Fruit fly (Drosophila melanogaster) whole organism, embryonic: ENCODE data around the gene iav.

ENCODE experiments used
- Ada2b ChIP-seq: fragments of 200-800 bp; sonication (Bioruptor generic); IDR thresholded peaks from 2 replicates; pipeline ENCODE4 v1.3.6; 2022; ENCODE audit warnings: missing biosample characterization, missing genetic modification characterization
- BtbVII ChIP-seq: fragments of 200-800 bp; sonication (Bioruptor generic); optimal IDR thresholded peaks from 3 replicates; lab custom pipeline; 2017; ENCODE audit warnings: missing biosample characterization, mild to moderate bottlenecking, missing genetic modification characterization
- C15 ChIP-seq: fragments of 200-800 bp; sonication (Bioruptor generic); IDR thresholded peaks from 3 replicates; pipeline ENCODE4 v1.3.6; 2022; ENCODE audit warnings: missing biosample characterization, missing genetic modification characterization
- CG1024 ChIP-seq: fragments of 200-800 bp; sonication (Bioruptor generic); IDR thresholded peaks from 2 replicates; pipeline ENCODE4 v1.3.6; 2022; ENCODE audit warnings: missing biosample characterization, missing genetic modification characterization
- CG11456 ChIP-seq: fragments of 200-800 bp; sonication (Bioruptor generic); IDR thresholded peaks from 3 replicates; pipeline ENCODE4 v1.3.6; 2022; ENCODE audit warnings: missing biosample characterization, missing genetic modification characterization
- CG11696 ChIP-seq: fragments of 200-800 bp; sonication (Bioruptor generic); IDR thresholded peaks from 2 replicates; pipeline ENCODE4 v1.3.6; 2022; ENCODE audit warnings: missing biosample characterization, missing genetic modification characterization
- CG13624 ChIP-seq: fragments of 200-800 bp; sonication (Bioruptor generic); optimal IDR thresholded peaks from 2 replicates; lab custom pipeline; 2016; ENCODE audit warnings: missing biosample characterization, missing genetic modification characterization
- CG14050 ChIP-seq: fragments of 200-800 bp; sonication (Bioruptor generic); IDR thresholded peaks from 3 replicates; pipeline ENCODE4 v1.3.6; 2022; ENCODE audit warnings: missing biosample characterization, missing genetic modification characterization
- CG14441 ChIP-seq: fragments of 200-800 bp; sonication (Bioruptor generic); IDR thresholded peaks from 2 replicates; pipeline ENCODE4 v1.3.6; 2022; ENCODE audit warnings: missing biosample characterization, missing genetic modification characterization
- CG15011 ChIP-seq: fragments of 200-800 bp; sonication (Bioruptor generic); optimal IDR thresholded peaks from 3 replicates; lab custom pipeline; 2018; ENCODE audit warnings: missing biosample characterization, mild to moderate bottlenecking, missing genetic modification characterization
- CG15601 ChIP-seq: fragments of 200-800 bp; sonication (Bioruptor generic); optimal IDR thresholded peaks from 3 replicates; lab custom pipeline; 2019; ENCODE audit warnings: missing biosample characterization, mild to moderate bottlenecking, missing genetic modification characterization, moderate library complexity
- CG1602 ChIP-seq: fragments of 200-800 bp; sonication (Bioruptor generic); optimal IDR thresholded peaks from 3 replicates; lab custom pipeline; 2016; ENCODE audit warnings: missing biosample characterization, missing genetic modification characterization
- CG17568 ChIP-seq: fragments of 200-800 bp; sonication (Bioruptor generic); optimal IDR thresholded peaks from 2 replicates; lab custom pipeline; 2018; ENCODE audit warnings: missing biosample characterization, mild to moderate bottlenecking, missing genetic modification characterization, moderate library complexity
- CG18262 ChIP-seq: fragments of 200-800 bp; optimal IDR thresholded peaks from 3 replicates; lab custom pipeline; 2019; ENCODE audit warnings: missing biosample characterization, mild to moderate bottlenecking, missing genetic modification characterization, moderate library complexity
- CG3847 ChIP-seq: fragments of 200-800 bp; sonication (Bioruptor generic); IDR thresholded peaks from 2 replicates; pipeline ENCODE4 v1.3.6; 2022; ENCODE audit warnings: missing biosample characterization, missing genetic modification characterization
- CG5953 ChIP-seq: fragments of 200-800 bp; sonication (Bioruptor generic); IDR thresholded peaks from 2 replicates; pipeline ENCODE4 v1.3.6; 2022; ENCODE audit warnings: missing biosample characterization, missing genetic modification characterization
- CG6254 ChIP-seq: fragments of 200-800 bp; sonication (Bioruptor generic); optimal IDR thresholded peaks from 3 replicates; lab custom pipeline; 2017; ENCODE audit warnings: mild to moderate bottlenecking, missing biosample characterization, missing genetic modification reagents, missing genetic modification characterization
- CG6272 ChIP-seq: fragments of 200-800 bp; sonication (Bioruptor generic); IDR thresholded peaks from 2 replicates; pipeline ENCODE4 v1.3.6; 2022; ENCODE audit warnings: missing biosample characterization, missing genetic modification characterization
- CG7786 ChIP-seq: fragments of 200-800 bp; sonication (Bioruptor generic); optimal IDR thresholded peaks from 2 replicates; lab custom pipeline; 2016; ENCODE audit warnings: missing biosample characterization, missing genetic modification characterization
- Dad ChIP-seq: fragments of 200-800 bp; sonication (Bioruptor generic); optimal IDR thresholded peaks from 3 replicates; lab custom pipeline; 2016; ENCODE audit warnings: missing biosample characterization, missing genetic modification characterization
- Drgx ChIP-seq: fragments of 200-800 bp; sonication (Bioruptor generic); IDR thresholded peaks from 2 replicates; pipeline ENCODE4 v1.3.6; 2022; ENCODE audit warnings: missing biosample characterization, missing genetic modification characterization
- Ets65A ChIP-seq: fragments of 200-800 bp; sonication (Bioruptor generic); peaks from one replicate; lab custom pipeline; 2016; ENCODE audit warnings: missing biosample characterization, missing genetic modification characterization
- Fer1 ChIP-seq: fragments of 200-800 bp; sonication (Bioruptor generic); optimal IDR thresholded peaks from 2 replicates; lab custom pipeline; 2017; ENCODE audit warnings: missing biosample characterization, mild to moderate bottlenecking, missing genetic modification characterization
- Gsc ChIP-seq: fragments of 200-800 bp; sonication (Bioruptor generic); IDR thresholded peaks from 2 replicates; pipeline ENCODE4 v1.3.6; 2022; ENCODE audit warnings: missing biosample characterization, missing genetic modification characterization
- NC2β ChIP-seq: fragments of 200-800 bp; sonication (Bioruptor generic); optimal IDR thresholded peaks from 2 replicates; lab custom pipeline; 2016; ENCODE audit warnings: missing biosample characterization, missing genetic modification characterization
- NFAT ChIP-seq: fragments of 200-800 bp; sonication (Bioruptor generic); IDR thresholded peaks from 2 replicates; pipeline ENCODE4 v1.3.6; 2022; ENCODE audit warnings: missing biosample characterization, missing genetic modification characterization
- PHDP ChIP-seq: fragments of 200-800 bp; sonication (Bioruptor generic); optimal IDR thresholded peaks from 3 replicates; lab custom pipeline; 2018; ENCODE audit warnings: missing biosample characterization, mild to moderate bottlenecking, missing genetic modification characterization, moderate library complexity
- Six4 ChIP-seq: fragments of 200-800 bp; sonication (Bioruptor generic); optimal IDR thresholded peaks from 2 replicates; lab custom pipeline; 2016; ENCODE audit warnings: missing biosample characterization, missing genetic modification characterization
- Taf1 ChIP-seq: fragments of 200-800 bp; sonication (Bioruptor generic); IDR thresholded peaks from 2 replicates; pipeline ENCODE4 v1.3.6; 2022; ENCODE audit warnings: missing biosample characterization, missing genetic modification characterization
- abd-A ChIP-seq: fragments of 200-800 bp; sonication (Bioruptor generic); optimal IDR thresholded peaks from 3 replicates; lab custom pipeline; 2019; ENCODE audit warnings: missing biosample characterization, mild to moderate bottlenecking, missing genetic modification characterization, moderate library complexity
- ap ChIP-seq: fragments of 200-800 bp; sonication (Bioruptor generic); IDR thresholded peaks from 2 replicates; pipeline ENCODE4 v1.3.6; 2022; ENCODE audit warnings: missing biosample characterization, missing genetic modification characterization
- bab2 ChIP-seq: fragments of 200-800 bp; sonication (Bioruptor generic); optimal IDR thresholded peaks from 2 replicates; lab custom pipeline; 2016; ENCODE audit warnings: missing biosample characterization, missing genetic modification characterization
- bigmax ChIP-seq: fragments of 200-800 bp; sonication (Bioruptor generic); optimal IDR thresholded peaks from 2 replicates; lab custom pipeline; 2018; ENCODE audit warnings: missing biosample characterization, mild to moderate bottlenecking, missing genetic modification characterization
- caup ChIP-seq: fragments of 200-800 bp; sonication (Bioruptor generic); optimal IDR thresholded peaks from 3 replicates; lab custom pipeline; 2017; ENCODE audit warnings: missing biosample characterization, mild to moderate bottlenecking, missing genetic modification characterization, moderate library complexity; ENCODE audit not compliant: severe bottlenecking
- cg ChIP-seq: fragments of 200-800 bp; sonication (Bioruptor generic); optimal IDR thresholded peaks from 3 replicates; lab custom pipeline; 2019; ENCODE audit warnings: missing biosample characterization, mild to moderate bottlenecking, missing genetic modification characterization, moderate library complexity
- crp ChIP-seq, 2 experiments: fragments of 200-800 bp; sonication (Bioruptor generic); optimal IDR thresholded peaks; 2 replicates in 1 of 2; 3 replicates in 1 of 2; lab custom pipeline; 2017; ENCODE audit warnings: missing biosample characterization in 2 of 2, missing genetic modification characterization in 2 of 2, mild to moderate bottlenecking in 1 of 2, moderate library complexity in 1 of 2
- dmrt11E ChIP-seq: fragments of 200-800 bp; sonication (Bioruptor generic); optimal IDR thresholded peaks from 3 replicates; lab custom pipeline; 2018; ENCODE audit warnings: missing biosample characterization, mild to moderate bottlenecking, missing genetic modification characterization, moderate library complexity
- dpn ChIP-seq, 2 experiments: fragments of 200-800 bp; sonication (Bioruptor generic); optimal IDR thresholded peaks; 3 replicates each; lab custom pipeline; 2016; ENCODE audit warnings: missing biosample characterization in 2 of 2, missing genetic modification characterization in 2 of 2
- dysf ChIP-seq: fragments of 200-800 bp; sonication (Bioruptor generic); IDR thresholded peaks from 3 replicates; pipeline ENCODE4 v1.3.6; 2022; ENCODE audit warnings: missing biosample characterization, missing genetic modification characterization
- gem ChIP-seq: fragments of 200-800 bp; sonication (Bioruptor generic); optimal IDR thresholded peaks from 2 replicates; lab custom pipeline; 2019; ENCODE audit warnings: missing biosample characterization, mild to moderate bottlenecking, missing genetic modification characterization, moderate library complexity
- gfzf ChIP-seq: fragments of 200-800 bp; sonication (Bioruptor generic); optimal IDR thresholded peaks from 2 replicates; lab custom pipeline; 2016; ENCODE audit warnings: missing biosample characterization, mild to moderate bottlenecking, missing genetic modification characterization, moderate library complexity
- hbn ChIP-seq: fragments of 200-800 bp; sonication (Bioruptor generic); IDR thresholded peaks from 2 replicates; pipeline ENCODE4 v1.3.6; 2022; ENCODE audit warnings: missing biosample characterization, missing genetic modification characterization; ENCODE audit not compliant: partially characterized antibody
- lmd ChIP-seq: fragments of 200-800 bp; sonication (Bioruptor generic); IDR thresholded peaks from 2 replicates; pipeline ENCODE4 v1.3.6; 2022; ENCODE audit warnings: missing biosample characterization, missing genetic modification characterization
- mam ChIP-seq: fragments of 200-800 bp; sonication (Bioruptor generic); optimal IDR thresholded peaks from 3 replicates; lab custom pipeline; 2016; ENCODE audit warnings: missing biosample characterization, missing genetic modification characterization
- pho ChIP-seq: fragments of 200-800 bp; sonication (Bioruptor generic); optimal IDR thresholded peaks from 2 replicates; lab custom pipeline; 2016; ENCODE audit warnings: missing biosample characterization, missing genetic modification characterization
- phol ChIP-seq: fragments of 200-800 bp; sonication (Bioruptor generic); optimal IDR thresholded peaks from 3 replicates; lab custom pipeline; 2018; ENCODE audit warnings: missing biosample characterization, mild to moderate bottlenecking, missing genetic modification characterization, moderate library complexity
- repo ChIP-seq: fragments of 200-800 bp; sonication (Bioruptor generic); optimal IDR thresholded peaks from 2 replicates; lab custom pipeline; 2016; ENCODE audit warnings: missing biosample characterization, missing genetic modification characterization
- salm ChIP-seq: fragments of 200-800 bp; sonication (Bioruptor generic); optimal IDR thresholded peaks from 2 replicates; lab custom pipeline; 2018; ENCODE audit warnings: missing biosample characterization, mild to moderate bottlenecking, missing genetic modification characterization
- slp2 ChIP-seq: fragments of 200-800 bp; sonication (Bioruptor generic); optimal IDR thresholded peaks from 2 replicates; lab custom pipeline; 2016; ENCODE audit warnings: missing biosample characterization, missing genetic modification characterization
- sr ChIP-seq: fragments of 200-800 bp; sonication (Bioruptor generic); IDR thresholded peaks from 3 replicates; pipeline ENCODE4 v1.3.6; 2022; ENCODE audit warnings: missing biosample characterization, missing genetic modification characterization
- sug ChIP-seq: fragments of 200-800 bp; optimal IDR thresholded peaks from 2 replicates; lab custom pipeline; 2019; ENCODE audit warnings: missing biosample characterization, mild to moderate bottlenecking, missing genetic modification characterization, moderate library complexity
- wek ChIP-seq: fragments of 200-800 bp; sonication (Bioruptor generic); optimal IDR thresholded peaks from 3 replicates; lab custom pipeline; 2018; ENCODE audit warnings: missing biosample characterization, mild to moderate bottlenecking, missing genetic modification characterization, moderate library complexity

The iav gene

dm6 chrX:6803312-6803794, 10.4 kb upstream of the iav start, which contains the start of the genes C3G and pod1 (continued):
- no peak for TF ChIP-seq CG1024
- TF ChIP-seq lmd: no peak
- TF ChIP-seq caup (GFP tag; lab: Kevin White, UChicago): peak; percentile 7
- TF ChIP-seq CG11696 (GFP tag; lab: Robert Waterston, UW): no peak
- peak; percentile 78 for TF ChIP-seq CG13624 (GFP tag; lab: Kevin White, UChicago)
- no peak for TF ChIP-seq CG14441 (GFP tag; lab: Robert Waterston, UW)
- TF ChIP-seq sug (tag; lab: Kevin White, UChicago): peak; percentile 58
- TF ChIP-seq CG6254 (GFP tag; lab: Kevin White, UChicago): no peak
- no peak for TF ChIP-seq Drgx
- no peak for TF ChIP-seq CG5953 (GFP tag; lab: Robert Waterston, UW)
- peak; percentile 62; the same call in 1 of the 2 replicates for TF ChIP-seq NFAT (GFP tag; lab: Robert Waterston, UW)
- TF ChIP-seq CG1602: no peak
- TF ChIP-seq phol (tag; lab: Kevin White, UChicago): peak; percentile 53
- TF ChIP-seq CG14050: no peak
- TF ChIP-seq dmrt11E (tag; lab: Kevin White, UChicago): no peak
- TF ChIP-seq dpn (GFP tag; optimal IDR thresholded peaks at IDR 0.05; lab: Kevin White, UChicago): peak; percentile 33 to 35
- no peak for TF ChIP-seq slp2 (GFP tag; lab: Kevin White, UChicago)
- TF ChIP-seq CG18262: no peak
- TF ChIP-seq Ada2b: no peak
- TF ChIP-seq crp (GFP tag; optimal IDR thresholded peaks at IDR 0.05; lab: Kevin White, UChicago): peak in 1 of 2 experiments; percentile 26
- no peak for TF ChIP-seq wek
- no peak for TF ChIP-seq CG17568
- no peak for TF ChIP-seq Gsc (GFP tag; lab: Robert Waterston, UW)
- TF ChIP-seq dysf: no peak
- TF ChIP-seq CG7786 (GFP tag; lab: Kevin White, UChicago): peak; percentile 39
- peak; percentile 49; the same call in 1 of the 2 replicates for TF ChIP-seq CG6272 (GFP tag; lab: Robert Waterston, UW)
- TF ChIP-seq sr: no peak
- peak; percentile 93 for TF ChIP-seq cg (GFP tag; lab: Kevin White, UChicago)
- peak; percentile 60 for TF ChIP-seq CG3847 (GFP tag; lab: Robert Waterston, UW)
- TF ChIP-seq repo: peak; percentile 6
- peak; percentile 11 for TF ChIP-seq abd-A (tag; lab: Kevin White, UChicago)
- TF ChIP-seq PHDP (tag; lab: Kevin White, UChicago): peak; percentile 28
- TF ChIP-seq bigmax (GFP tag; lab: Kevin White, UChicago): no peak
- TF ChIP-seq gfzf (GFP tag; lab: Kevin White, UChicago): peak; percentile 88
- no peak for TF ChIP-seq BtbVII
- TF ChIP-seq Fer1: peak; percentile 15
- peak; percentile 68 for TF ChIP-seq mam (GFP tag; lab: Kevin White, UChicago)
- TF ChIP-seq bab2 (GFP tag; lab: Kevin White, UChicago): no peak
- no peak for TF ChIP-seq ap (GFP tag; lab: Robert Waterston, UW)
- TF ChIP-seq Ets65A (GFP tag; lab: Kevin White, UChicago): peak; percentile 53
- no peak for TF ChIP-seq salm
- TF ChIP-seq CG15601 (tag; lab: Kevin White, UChicago): peak; percentile 52
- no peak for TF ChIP-seq Taf1 (GFP tag; lab: Robert Waterston, UW)
- TF ChIP-seq NC2β (GFP tag; lab: Kevin White, UChicago): peak; percentile 47
- TF ChIP-seq CG11456: peak; percentile 76; the same call in 2 of the 3 replicates
- peak; percentile 47 for TF ChIP-seq pho
- TF ChIP-seq gem: peak; percentile 5
- TF ChIP-seq hbn: peak; percentile 97
- no peak for TF ChIP-seq Six4
- no peak for TF ChIP-seq CG15011 (GFP tag; lab: Kevin White, UChicago)
- TF ChIP-seq Dad (GFP tag; lab: Kevin White, UChicago): peak; percentile 38
- no peak for TF ChIP-seq C15 (GFP tag; lab: Robert Waterston, UW)
